Worm (Caenorhabditis elegans): ENCODE measurements around the gene slo-1.

ce11 chrV:18508564-18508963 is 16.5 kb downstream of the slo-1 start, which contains the start of gene Y51A2D.1:
- no peak for TF ChIP-seq ama-1 (optimal IDR thresholded peaks at IDR 0.05)
- no peak for TF ChIP-seq hmg-4 (GFP tag; optimal IDR thresholded peaks at IDR 0.05)

Data from whole organism, early embryonic.